Worm (Caenorhabditis elegans) whole organism, L4 larva: ENCODE data around the gene ndub-5.

Experiments used
- hif-1 ChIP-seq, 2 experiments: sonication (generic microtip); optimal IDR thresholded peaks; 2 replicates each; lab custom pipeline; 2016 to 2017; ENCODE audit warnings: missing compliant biosample characterization in 2 of 2, missing genetic modification characterization in 2 of 2, missing genetic modification reagents in 2 of 2, missing genotype in 2 of 2, mild to moderate bottlenecking in 1 of 2
- nhr-10 ChIP-seq: fragments of 150-350 bp; optimal IDR thresholded peaks from 2 replicates; lab custom pipeline; 2014; ENCODE audit warnings: missing biosample characterization, missing genetic modification characterization
- tag-97 ChIP-seq: fragments of 200-800 bp; sonication (Bioruptor generic); IDR thresholded peaks from 2 replicates; pipeline ENCODE4 v1.3.6; 2022; ENCODE audit warnings: missing genetic modification characterization, missing compliant biosample characterization
- unc-130 ChIP-seq: sonication (generic microtip); optimal IDR thresholded peaks from 2 replicates; lab custom pipeline; 2016; ENCODE audit warnings: missing genetic modification reagents, missing genetic modification characterization, missing compliant biosample characterization
- zag-1 ChIP-seq: fragments of 150-350 bp; optimal IDR thresholded peaks from 2 replicates; lab custom pipeline; 2014; ENCODE audit warnings: missing biosample characterization, missing genetic modification characterization

ce11 chrII:5736599-5736998 is 45.4 kb upstream of the ndub-5 start:
- no peak for TF ChIP-seq hif-1 (tag; optimal IDR thresholded peaks at IDR 0.05; lab: Kevin White, UChicago)
- no peak for TF ChIP-seq zag-1 (tag; lab: Kevin White, UChicago)
- no peak for TF ChIP-seq nhr-10
- no peak for TF ChIP-seq unc-130
- TF ChIP-seq tag-97 (GFP tag; lab: Robert Waterston, UW) = no peak
